Worm (Caenorhabditis elegans): ENCODE data around the gene acdh-2.

acdh-2 gene

DNA sequence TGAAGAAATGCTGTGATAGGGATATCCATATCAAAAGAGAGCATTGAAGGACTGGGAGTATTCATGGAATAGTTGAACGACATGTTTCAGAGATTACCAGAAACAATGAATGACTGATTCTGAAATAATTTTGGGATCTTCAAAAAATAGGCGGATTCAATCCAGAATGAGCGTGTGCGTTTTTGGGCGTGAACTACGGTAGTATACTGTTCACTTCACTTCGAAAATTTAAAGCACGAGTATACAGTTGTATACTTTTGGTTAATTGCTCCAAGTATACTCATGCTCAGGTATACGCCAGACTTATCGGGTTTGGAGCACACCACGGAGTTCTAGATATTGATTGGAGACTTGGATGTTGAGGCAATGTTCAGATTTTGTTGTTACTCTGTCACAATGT, 22.0 kb downstream of the acdh-2 start, which contains the start of gene tbx-35:
TSS of gene tbx-35 (minus strand) at position 101 of the 400 bp plus-strand sequence.
- TF ChIP-seq tra-4 (tag; optimal IDR thresholded peaks at IDR 0.05) = no peak
- no peak for TF ChIP-seq ama-1 (optimal IDR thresholded peaks at IDR 0.05)
- TF ChIP-seq ceh-13 (GFP tag; optimal IDR thresholded peaks at IDR 0.05) = no peak
- TF ChIP-seq B0310.2 (tag; optimal IDR thresholded peaks at IDR 0.05) = no peak
- TF ChIP-seq tbx-37 (GFP tag; conservative IDR thresholded peaks at IDR 0.05) = no peak
- no peak for TF ChIP-seq hmg-4 (GFP tag; optimal IDR thresholded peaks at IDR 0.05)
- TF ChIP-seq tbx-11 (GFP tag; IDR thresholded peaks at IDR 0.05) = no peak
- TF ChIP-seq pes-1 (GFP tag; IDR thresholded peaks at IDR 0.05) = no peak
- TF ChIP-seq hnd-1 (tag; optimal IDR thresholded peaks at IDR 0.05) = no peak
- no peak for TF ChIP-seq scrt-1 (GFP tag; IDR thresholded peaks at IDR 0.05)
- no peak for TF ChIP-seq flt-1 (GFP tag; IDR thresholded peaks at IDR 0.05)
- TF ChIP-seq F13C5.2 (tag; optimal IDR thresholded peaks at IDR 0.05) = no peak
- no peak for TF ChIP-seq sea-1 (GFP tag; conservative IDR thresholded peaks at IDR 0.05)
- no peak for TF ChIP-seq hmbx-1 (tag; optimal IDR thresholded peaks at IDR 0.05)
- TF ChIP-seq ceh-36 (tag; optimal IDR thresholded peaks at IDR 0.05) = no peak
- TF ChIP-seq aly-1 (tag; optimal IDR thresholded peaks at IDR 0.05) = no peak
- TF ChIP-seq ets-7 (tag; optimal IDR thresholded peaks at IDR 0.05) = no peak

DNA sequence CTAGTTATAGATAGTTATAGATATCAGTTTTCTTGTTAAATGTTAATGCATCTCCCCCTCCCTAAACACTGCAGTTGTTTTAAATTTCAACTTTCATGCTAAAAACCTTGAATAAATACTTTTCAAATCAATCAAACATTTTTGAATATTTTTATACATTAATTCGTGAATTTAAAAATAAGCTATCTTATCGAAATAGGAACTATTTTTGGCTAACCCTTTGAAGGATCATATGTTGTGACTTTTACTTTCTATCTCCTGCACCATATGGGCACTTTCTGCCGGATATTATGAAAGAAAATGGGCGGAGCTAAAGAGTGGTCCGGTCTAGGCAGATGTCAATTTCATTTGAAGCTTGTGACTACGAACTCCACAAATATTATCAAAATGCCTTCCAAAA, 24.7 kb downstream of the acdh-2 start, which contains the start of gene ZK177.11:
TSS of gene ZK177.11 (plus strand) at position 301 of the 400 bp plus-strand sequence.
- TF ChIP-seq tbx-11 (GFP tag; IDR thresholded peaks at IDR 0.05) (no peak), B0310.2 (tag; optimal IDR thresholded peaks at IDR 0.05) (no peak), ama-1 (optimal IDR thresholded peaks at IDR 0.05) (no peak), tra-4 (tag; optimal IDR thresholded peaks at IDR 0.05) (no peak), F13C5.2 (tag; optimal IDR thresholded peaks at IDR 0.05) (no peak), hmg-4 (GFP tag; optimal IDR thresholded peaks at IDR 0.05) (no peak), flt-1 (GFP tag; IDR thresholded peaks at IDR 0.05) (no peak), tbx-37 (GFP tag; conservative IDR thresholded peaks at IDR 0.05) (no peak), hnd-1 (tag; optimal IDR thresholded peaks at IDR 0.05) (no peak), aly-1 (tag; optimal IDR thresholded peaks at IDR 0.05) (no peak), sea-1 (GFP tag; conservative IDR thresholded peaks at IDR 0.05) (no peak), pes-1 (GFP tag; IDR thresholded peaks at IDR 0.05) (no peak), ceh-36 (tag; optimal IDR thresholded peaks at IDR 0.05) (no peak), ceh-13 (GFP tag; optimal IDR thresholded peaks at IDR 0.05) (no peak), hmbx-1 (tag; optimal IDR thresholded peaks at IDR 0.05) (no peak), scrt-1 (GFP tag; IDR thresholded peaks at IDR 0.05) (no peak), ets-7 (tag; optimal IDR thresholded peaks at IDR 0.05) (no peak)

DNA sequence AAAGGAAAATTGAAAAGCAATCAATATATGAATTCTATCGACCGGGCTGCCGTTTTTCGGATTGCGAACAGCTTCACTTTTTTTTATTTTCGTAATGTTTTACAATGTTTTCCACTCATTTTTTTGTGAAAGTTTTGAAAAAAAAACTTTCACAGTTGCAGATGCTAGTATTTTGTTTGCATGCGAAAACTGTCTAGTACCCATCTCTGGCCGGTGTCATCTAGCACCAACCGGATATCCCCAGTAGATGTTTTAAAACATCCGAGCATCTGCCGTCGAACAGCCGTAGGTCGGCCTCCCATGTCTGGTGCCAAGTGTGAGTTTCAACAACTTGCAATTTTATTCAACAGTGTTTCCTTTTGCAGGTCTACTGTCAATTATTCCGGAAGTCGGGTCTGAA, 25.9 kb downstream of the acdh-2 start, which contains the start of gene ZK177.12:
TSS of gene ZK177.12 (plus strand) at position 301 of the 400 bp plus-strand sequence.
- TF ChIP-seq hmg-4 (GFP tag; optimal IDR thresholded peaks at IDR 0.05) (no peak), hmbx-1 (tag; optimal IDR thresholded peaks at IDR 0.05) (no peak), ceh-36 (tag; optimal IDR thresholded peaks at IDR 0.05) (no peak), ceh-13 (GFP tag; optimal IDR thresholded peaks at IDR 0.05) (no peak), B0310.2 (tag; optimal IDR thresholded peaks at IDR 0.05) (no peak), ets-7 (tag; optimal IDR thresholded peaks at IDR 0.05) (no peak), pes-1 (GFP tag; IDR thresholded peaks at IDR 0.05) (no peak), tbx-37 (GFP tag; conservative IDR thresholded peaks at IDR 0.05) (no peak), hnd-1 (tag; optimal IDR thresholded peaks at IDR 0.05) (no peak), F13C5.2 (tag; optimal IDR thresholded peaks at IDR 0.05) (no peak), flt-1 (GFP tag; IDR thresholded peaks at IDR 0.05) (no peak), tbx-11 (GFP tag; IDR thresholded peaks at IDR 0.05) (no peak), aly-1 (tag; optimal IDR thresholded peaks at IDR 0.05) (no peak)

DNA sequence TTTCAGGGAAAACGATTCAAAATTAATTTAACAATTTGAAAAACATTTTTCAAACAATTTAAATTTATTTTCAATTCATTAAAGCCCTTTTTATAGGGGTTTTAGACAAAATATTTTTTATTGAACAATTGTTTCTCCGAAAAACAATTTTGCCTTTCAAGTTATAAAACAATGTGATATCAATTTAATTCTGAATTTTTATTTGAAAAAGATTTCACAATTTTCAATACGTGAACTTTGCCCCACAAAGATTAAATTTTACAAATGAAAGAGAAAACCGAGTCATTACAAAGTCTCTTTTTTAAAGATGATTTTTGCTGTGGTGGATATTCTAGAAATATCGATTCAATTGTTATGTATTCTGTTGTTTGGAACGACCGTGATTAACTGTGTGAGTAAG, 28.4 kb downstream of the acdh-2 start, which contains the start of gene ZK177.2:
TSS of gene ZK177.2 (plus strand) at position 301 of the 400 bp plus-strand sequence.
- no peak for TF ChIP-seq aly-1 (tag; optimal IDR thresholded peaks at IDR 0.05)
- TF ChIP-seq pes-1 (GFP tag; IDR thresholded peaks at IDR 0.05) = no peak
- TF ChIP-seq hmbx-1 (tag; optimal IDR thresholded peaks at IDR 0.05) = no peak
- TF ChIP-seq ceh-13 (GFP tag; optimal IDR thresholded peaks at IDR 0.05) = no peak
- TF ChIP-seq sea-1 (GFP tag; conservative IDR thresholded peaks at IDR 0.05) = no peak
- no peak for TF ChIP-seq ama-1 (optimal IDR thresholded peaks at IDR 0.05)
- TF ChIP-seq tbx-37 (GFP tag; conservative IDR thresholded peaks at IDR 0.05) = no peak
- TF ChIP-seq hnd-1 (tag; optimal IDR thresholded peaks at IDR 0.05) = no peak
- no peak for TF ChIP-seq tbx-11 (GFP tag; IDR thresholded peaks at IDR 0.05)
- no peak for TF ChIP-seq flt-1 (GFP tag; IDR thresholded peaks at IDR 0.05)
- no peak for TF ChIP-seq tra-4 (tag; optimal IDR thresholded peaks at IDR 0.05)
- TF ChIP-seq scrt-1 (GFP tag; IDR thresholded peaks at IDR 0.05) = no peak
- no peak for TF ChIP-seq F13C5.2 (tag; optimal IDR thresholded peaks at IDR 0.05)
- no peak for TF ChIP-seq ceh-36 (tag; optimal IDR thresholded peaks at IDR 0.05)
- TF ChIP-seq ets-7 (tag; optimal IDR thresholded peaks at IDR 0.05) = no peak

DNA sequence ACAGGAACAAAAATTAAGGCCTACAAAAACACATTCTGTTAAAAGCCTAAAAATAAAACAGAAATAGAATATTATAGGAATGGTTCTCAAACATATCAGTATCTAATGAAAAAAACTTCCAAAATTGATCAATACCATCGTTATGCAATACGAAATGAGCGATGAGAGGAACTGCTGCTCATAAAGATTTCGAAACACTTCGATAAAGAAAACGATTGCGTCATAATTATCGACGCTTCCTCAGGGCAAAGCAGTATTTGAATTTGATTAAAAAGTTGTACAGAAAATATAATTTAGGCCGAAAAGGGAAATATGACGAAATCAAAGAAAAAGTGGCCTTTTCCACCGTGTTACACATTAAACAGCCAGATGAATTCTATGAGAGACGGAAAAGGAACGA, 29.2 kb downstream of the acdh-2 start:
- TF ChIP-seq flt-1 (GFP tag; IDR thresholded peaks at IDR 0.05) (no peak), hmbx-1 (tag; optimal IDR thresholded peaks at IDR 0.05) (no peak), hmg-4 (GFP tag; optimal IDR thresholded peaks at IDR 0.05) (no peak), ama-1 (optimal IDR thresholded peaks at IDR 0.05) (no peak), scrt-1 (GFP tag; IDR thresholded peaks at IDR 0.05) (no peak), sea-1 (GFP tag; conservative IDR thresholded peaks at IDR 0.05) (no peak), aly-1 (tag; optimal IDR thresholded peaks at IDR 0.05) (no peak), hnd-1 (tag; optimal IDR thresholded peaks at IDR 0.05) (no peak), pes-1 (GFP tag; IDR thresholded peaks at IDR 0.05) (no peak), F13C5.2 (tag; optimal IDR thresholded peaks at IDR 0.05) (no peak), tbx-37 (GFP tag; conservative IDR thresholded peaks at IDR 0.05) (no peak), tbx-11 (GFP tag; IDR thresholded peaks at IDR 0.05) (no peak), B0310.2 (tag; optimal IDR thresholded peaks at IDR 0.05) (no peak), ceh-36 (tag; optimal IDR thresholded peaks at IDR 0.05) (no peak), ets-7 (tag; optimal IDR thresholded peaks at IDR 0.05) (no peak), ceh-13 (GFP tag; optimal IDR thresholded peaks at IDR 0.05) (no peak), tra-4 (tag; optimal IDR thresholded peaks at IDR 0.05) (no peak)

DNA sequence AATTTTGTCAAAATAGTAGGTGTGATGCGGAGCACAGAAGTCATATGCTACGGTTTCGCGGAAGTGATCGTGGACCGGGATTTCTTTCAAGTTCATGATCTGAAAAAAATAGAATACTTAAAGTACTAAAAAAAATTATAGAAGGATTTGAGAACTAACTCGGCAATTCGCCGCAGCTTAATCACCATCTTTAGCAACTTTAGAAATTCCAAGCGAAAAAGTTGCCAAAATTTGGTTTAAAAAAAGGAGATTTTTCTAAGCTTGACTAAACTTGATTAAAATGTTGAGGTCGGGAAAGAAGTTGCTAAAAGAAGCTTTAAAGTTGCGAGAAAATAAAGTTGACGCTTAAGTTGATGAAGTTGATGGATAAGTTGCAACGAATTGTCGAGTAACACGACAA, 29.6 kb downstream of the acdh-2 start, which contains the start of gene ZK177.9:
TSS of gene ZK177.9 (minus strand) at position 101 of the 400 bp plus-strand sequence.
- no peak for TF ChIP-seq ceh-13 (GFP tag; optimal IDR thresholded peaks at IDR 0.05)
- no peak for TF ChIP-seq tbx-37 (GFP tag; conservative IDR thresholded peaks at IDR 0.05)
- TF ChIP-seq F13C5.2 (tag; optimal IDR thresholded peaks at IDR 0.05) = no peak
- no peak for TF ChIP-seq hmg-4 (GFP tag; optimal IDR thresholded peaks at IDR 0.05)
- no peak for TF ChIP-seq aly-1 (tag; optimal IDR thresholded peaks at IDR 0.05)
- TF ChIP-seq hnd-1 (tag; optimal IDR thresholded peaks at IDR 0.05) = no peak
- no peak for TF ChIP-seq flt-1 (GFP tag; IDR thresholded peaks at IDR 0.05)
- no peak for TF ChIP-seq tra-4 (tag; optimal IDR thresholded peaks at IDR 0.05)
- no peak for TF ChIP-seq ceh-36 (tag; optimal IDR thresholded peaks at IDR 0.05)
- TF ChIP-seq ets-7 (tag; optimal IDR thresholded peaks at IDR 0.05) = no peak
- no peak for TF ChIP-seq sea-1 (GFP tag; conservative IDR thresholded peaks at IDR 0.05)
- no peak for TF ChIP-seq scrt-1 (GFP tag; IDR thresholded peaks at IDR 0.05)
- TF ChIP-seq hmbx-1 (tag; optimal IDR thresholded peaks at IDR 0.05) = no peak
- no peak for TF ChIP-seq B0310.2 (tag; optimal IDR thresholded peaks at IDR 0.05)
- TF ChIP-seq ama-1 (optimal IDR thresholded peaks at IDR 0.05) = no peak
- TF ChIP-seq pes-1 (GFP tag; IDR thresholded peaks at IDR 0.05) = no peak
- no peak for TF ChIP-seq tbx-11 (GFP tag; IDR thresholded peaks at IDR 0.05)
